Worm (Caenorhabditis elegans) whole organism, L4 larva: ENCODE results near the gene Y55F3AM.11.

Experiments used
- F37D6.2 ChIP-seq: sonication (generic microtip); optimal IDR thresholded peaks from 2 replicates; lab custom pipeline; 2016; ENCODE audit warnings: mild to moderate bottlenecking, missing genetic modification characterization, missing compliant biosample characterization
- R02D3.7 ChIP-seq: fragments of 150-350 bp; sonication (generic microtip); optimal IDR thresholded peaks from 3 replicates; lab custom pipeline; 2014; ENCODE audit warnings: missing biosample characterization, missing genetic modification characterization
- Y48G9A.11 ChIP-seq: fragments of 200-800 bp; sonication (Bioruptor generic); IDR thresholded peaks from 2 replicates; pipeline ENCODE4 v1.3.6; 2022; ENCODE audit warnings: missing genetic modification reagents, missing genetic modification characterization, missing compliant biosample characterization
- ZK546.5 ChIP-seq, 2 experiments: sonication (generic microtip); optimal IDR thresholded peaks; 2 replicates each; lab custom pipeline; 2017; ENCODE audit warnings: missing biosample characterization in 2 of 2, missing genetic modification characterization in 2 of 2
- ama-1 ChIP-seq: fragments of 150-350 bp; optimal IDR thresholded peaks from 2 replicates; lab custom pipeline; 2014; ENCODE audit warnings: inconsistent platforms, mixed read lengths
- arid-1 ChIP-seq: fragments of 200-800 bp; sonication (Bioruptor generic); conservative IDR thresholded peaks from 2 replicates; pipeline ENCODE4 v1.3.6; 2022; ENCODE audit warnings: missing genetic modification reagents, missing genetic modification characterization, missing compliant biosample characterization
- ceh-20 ChIP-seq: fragments of 200-800 bp; sonication (Bioruptor generic); IDR thresholded peaks from 2 replicates; pipeline ENCODE4 v1.3.6; 2022; ENCODE audit warnings: missing genetic modification reagents, missing genetic modification characterization, missing compliant biosample characterization
- ceh-32 ChIP-seq: sonication (generic microtip); optimal IDR thresholded peaks from 2 replicates; lab custom pipeline; 2016; ENCODE audit warnings: mild to moderate bottlenecking, missing genetic modification characterization, missing compliant biosample characterization; ENCODE audit not compliant: poor library complexity
- ceh-82 ChIP-seq: sonication (generic microtip); optimal IDR thresholded peaks from 2 replicates; lab custom pipeline; 2017; ENCODE audit warnings: missing biosample characterization, missing genetic modification characterization
- cey-2 ChIP-seq: sonication (generic microtip); optimal IDR thresholded peaks from 3 replicates; lab custom pipeline; 2017; ENCODE audit warnings: missing genetic modification characterization, mild to moderate bottlenecking, missing compliant biosample characterization, antibody characterized with exemption, borderline replicate concordance; ENCODE audit not compliant: insufficient read depth
- daf-12 ChIP-seq: fragments of 150-350 bp; optimal IDR thresholded peaks from 2 replicates; lab custom pipeline; 2014; ENCODE audit warnings: missing biosample characterization, missing genetic modification reagents, missing genetic modification characterization
- daf-8 ChIP-seq: fragments of 200-800 bp; sonication (Bioruptor generic); IDR thresholded peaks from 2 replicates; pipeline ENCODE4 v1.3.6; 2022; ENCODE audit warnings: missing genetic modification characterization, missing compliant biosample characterization
- fkh-10 ChIP-seq: fragments of 150-350 bp; optimal IDR thresholded peaks from 2 replicates; lab custom pipeline; 2014; ENCODE audit warnings: missing biosample characterization, missing genetic modification reagents, missing genetic modification characterization
- hif-1 ChIP-seq, 2 experiments: sonication (generic microtip); optimal IDR thresholded peaks; 2 replicates each; lab custom pipeline; 2016 to 2017; ENCODE audit warnings: missing compliant biosample characterization in 2 of 2, missing genetic modification characterization in 2 of 2, missing genetic modification reagents in 2 of 2, missing genotype in 2 of 2, mild to moderate bottlenecking in 1 of 2
- hlh-11 ChIP-seq: fragments of 200-800 bp; sonication (Bioruptor generic); optimal IDR thresholded peaks from 2 replicates; lab custom pipeline; 2018; ENCODE audit warnings: mild to moderate bottlenecking, missing genetic modification characterization, missing compliant biosample characterization
- lin-1 ChIP-seq: fragments of 200-800 bp; sonication (Bioruptor generic); IDR thresholded peaks from 2 replicates; pipeline ENCODE4 v1.3.6; 2022; ENCODE audit warnings: missing genetic modification reagents, missing genetic modification characterization, missing compliant biosample characterization
- lin-13 ChIP-seq: fragments of 150-350 bp; optimal IDR thresholded peaks from 2 replicates; lab custom pipeline; 2014; ENCODE audit warnings: missing biosample characterization, missing genetic modification reagents, missing genetic modification characterization
- lin-38 ChIP-seq: fragments of 200-800 bp; sonication (Bioruptor generic); IDR thresholded peaks from 2 replicates; pipeline ENCODE4 v1.3.6; 2022; ENCODE audit warnings: missing genetic modification reagents, missing genetic modification characterization, missing compliant biosample characterization
- lir-3 ChIP-seq: sonication (generic microtip); optimal IDR thresholded peaks from 2 replicates; lab custom pipeline; 2016; ENCODE audit warnings: mild to moderate bottlenecking, missing genetic modification characterization, missing compliant biosample characterization
- lsy-2 ChIP-seq, 2 experiments: fragments of 150-350 bp in 1 of 2; sonication (generic microtip) in 1 of 2; optimal IDR thresholded peaks; 2 replicates each; lab custom pipeline; 2014 to 2017; ENCODE audit warnings: missing biosample characterization in 2 of 2, missing genetic modification characterization in 2 of 2
- madf-5 ChIP-seq, 2 experiments: fragments of 200-800 bp; sonication (Bioruptor generic); IDR thresholded peaks; 2 replicates each; pipeline ENCODE4 v1.3.6; 2022; ENCODE audit warnings: missing compliant biosample characterization in 2 of 2, missing genetic modification characterization in 2 of 2
- mdl-1 ChIP-seq, 2 experiments: fragments of 150-350 bp in 1 of 2; sonication (generic microtip) in 1 of 2; optimal IDR thresholded peaks; 2 replicates each; lab custom pipeline; 2014 to 2017; ENCODE audit warnings: missing biosample characterization in 2 of 2, missing genetic modification characterization in 2 of 2
- mep-1 ChIP-seq: fragments of 150-350 bp; sonication (generic microtip); optimal IDR thresholded peaks from 3 replicates; lab custom pipeline; 2014; ENCODE audit warnings: missing biosample characterization, missing genetic modification characterization
- mes-2 ChIP-seq: sonication (generic microtip); optimal IDR thresholded peaks from 2 replicates; lab custom pipeline; 2016; ENCODE audit warnings: missing genotype, mild to moderate bottlenecking, missing genetic modification characterization, missing compliant biosample characterization; ENCODE audit not compliant: poor library complexity, severe bottlenecking
- mxl-2 ChIP-seq: fragments of 200-800 bp; sonication (Bioruptor generic); conservative IDR thresholded peaks from 2 replicates; pipeline ENCODE4 v1.3.6; 2022; ENCODE audit warnings: missing genetic modification reagents, missing genetic modification characterization, missing compliant biosample characterization
- nhr-111 ChIP-seq: fragments of 200-800 bp; sonication (Bioruptor generic); optimal IDR thresholded peaks from 2 replicates; lab custom pipeline; 2018; ENCODE audit warnings: mild to moderate bottlenecking, missing genetic modification characterization, missing compliant biosample characterization
- nhr-237 ChIP-seq: sonication (generic microtip); optimal IDR thresholded peaks from 2 replicates; lab custom pipeline; 2017; ENCODE audit warnings: missing biosample characterization, missing genetic modification characterization
- nhr-28 ChIP-seq: fragments of 150-350 bp; optimal IDR thresholded peaks from 2 replicates; lab custom pipeline; 2014; ENCODE audit warnings: missing biosample characterization, missing genetic modification characterization
- nhr-76 ChIP-seq: fragments of 150-350 bp; optimal IDR thresholded peaks from 2 replicates; lab custom pipeline; 2014; ENCODE audit warnings: missing biosample characterization, missing genetic modification characterization
- pha-4 ChIP-seq, 2 experiments: fragments of 150-350 bp in 1 of 2; fragments of 200-800 bp in 1 of 2; sonication (Bioruptor generic) in 1 of 2; IDR thresholded peaks in 1 of 2; optimal IDR thresholded peaks in 1 of 2; 2 replicates each; pipeline versions ENCODE4 v1.3.6 to Lab custom; 2014 to 2022; ENCODE audit warnings: missing genetic modification characterization in 2 of 2, missing genetic modification reagents in 2 of 2, missing biosample characterization in 1 of 2, missing compliant biosample characterization in 1 of 2
- snpc-1.2 ChIP-seq: fragments of 200-800 bp; sonication (Bioruptor generic); IDR thresholded peaks from 2 replicates; pipeline ENCODE4 v1.3.6; 2022; ENCODE audit warnings: missing genetic modification reagents, missing genetic modification characterization, missing compliant biosample characterization
- spr-1 ChIP-seq: sonication (generic microtip); optimal IDR thresholded peaks from 2 replicates; lab custom pipeline; 2016; ENCODE audit warnings: mild to moderate bottlenecking, missing genetic modification characterization, missing compliant biosample characterization
- tra-1 ChIP-seq: fragments of 200-800 bp; sonication (Bioruptor generic); IDR thresholded peaks from 2 replicates; pipeline ENCODE4 v1.3.6; 2022; ENCODE audit warnings: missing genetic modification reagents, missing genetic modification characterization, missing compliant biosample characterization
- unc-130 ChIP-seq: sonication (generic microtip); optimal IDR thresholded peaks from 2 replicates; lab custom pipeline; 2016; ENCODE audit warnings: missing genetic modification reagents, missing genetic modification characterization, missing compliant biosample characterization
- unc-62 ChIP-seq, 3 experiments: fragments of 150-350 bp in 1 of 3; sonication (generic microtip); optimal IDR thresholded peaks in 2 of 3; peaks in 1 of 3; 1 replicate in 1 of 3; 2 replicates in 2 of 3; lab custom pipeline; 2014 to 2017; ENCODE audit warnings: missing biosample characterization in 3 of 3, missing genetic modification characterization in 3 of 3, missing genetic modification reagents in 3 of 3, missing genotype in 1 of 3
- vab-7 ChIP-seq: fragments of 200-800 bp; sonication (Bioruptor generic); IDR thresholded peaks from 2 replicates; pipeline ENCODE4 v1.3.6; 2022; ENCODE audit warnings: missing genetic modification reagents, missing genetic modification characterization, missing compliant biosample characterization
- zfp-3 ChIP-seq: fragments of 200-800 bp; sonication (Bioruptor generic); conservative IDR thresholded peaks from 2 replicates; pipeline ENCODE4 v1.3.6; 2022; ENCODE audit warnings: missing genetic modification reagents, missing genetic modification characterization, missing compliant biosample characterization

Y55F3AM.11 gene

ce11 chrIV:1035108-1035507 is 9.1 kb downstream of the Y55F3AM.11 start (continued):
- TF ChIP-seq lin-1, result 0 out of 2 replicates have a peak, but pooled peaks have one; percentile 50
- TF ChIP-seq lin-13 (GFP tag; lab: Kevin White, UChicago), result no peak
- no peak for TF ChIP-seq snpc-1.2 (GFP tag; lab: Robert Waterston, UW)
- TF ChIP-seq lir-3 (tag; lab: Kevin White, UChicago), result no peak
- TF ChIP-seq unc-62 (GFP tag; optimal IDR thresholded peaks at IDR 0.05 in 1 of 2; lab: Kevin White, UChicago), result peak in 1 of 2 experiments; percentile 13
- no peak for TF ChIP-seq unc-62 (tag; optimal IDR thresholded peaks at IDR 0.05; lab: Kevin White, UChicago)
- TF ChIP-seq hlh-11 (tag; lab: Kevin White, UChicago), result peak; percentile 88
- TF ChIP-seq spr-1 (tag; lab: Kevin White, UChicago), result no peak
- peak in 1 of 2 experiments; percentile 42 for TF ChIP-seq mdl-1 (tag; optimal IDR thresholded peaks at IDR 0.05; lab: Kevin White, UChicago)
- no peak for TF ChIP-seq F37D6.2 (tag; lab: Kevin White, UChicago)
- 0 out of 2 replicates have a peak, but pooled peaks have one; percentile 16 for TF ChIP-seq tra-1
- TF ChIP-seq mes-2 (tag; lab: Kevin White, UChicago), result peak; percentile 38
- TF ChIP-seq ceh-20 (GFP tag; lab: Robert Waterston, UW), result no peak
- no peak for TF ChIP-seq vab-7
- peak; percentile 38 for TF ChIP-seq mep-1 (tag; lab: Kevin White, UChicago)
- no peak for TF ChIP-seq zfp-3
- no peak for TF ChIP-seq ceh-32 (tag; lab: Kevin White, UChicago)
- TF ChIP-seq fkh-10, result no peak
- TF ChIP-seq ama-1 (lab: Kevin White, UChicago), result no peak
- TF ChIP-seq lsy-2 (tag; optimal IDR thresholded peaks at IDR 0.05; lab: Kevin White, UChicago), result peak in 1 of 2 experiments; percentile 10
- peak; percentile 83 for TF ChIP-seq nhr-28
- TF ChIP-seq pha-4 (GFP tag; IDR thresholded peaks at IDR 0.05; lab: Robert Waterston, UW), result 0 out of 2 replicates have a peak, but pooled peaks have one; percentile 22
- no peak for TF ChIP-seq pha-4 (tag; optimal IDR thresholded peaks at IDR 0.05; lab: Kevin White, UChicago)
- TF ChIP-seq madf-5 (GFP tag; IDR thresholded peaks at IDR 0.05; lab: Robert Waterston, UW), result no peak
- no peak for TF ChIP-seq Y48G9A.11

- TF ChIP-seq mxl-2 (GFP tag; lab: Robert Waterston, UW), result no peak
- TF ChIP-seq ceh-20 (GFP tag; lab: Robert Waterston, UW), result no peak
- TF ChIP-seq nhr-76 (tag; lab: Kevin White, UChicago), result no peak
- no peak for TF ChIP-seq lsy-2 (tag; optimal IDR thresholded peaks at IDR 0.05; lab: Kevin White, UChicago)
- no peak for TF ChIP-seq R02D3.7
- no peak for TF ChIP-seq pha-4 (GFP tag; IDR thresholded peaks at IDR 0.05; lab: Robert Waterston, UW)
- no peak for TF ChIP-seq pha-4 (tag; optimal IDR thresholded peaks at IDR 0.05; lab: Kevin White, UChicago)
- TF ChIP-seq nhr-111 (GFP tag; lab: Kevin White, UChicago), result no peak
- TF ChIP-seq daf-12 (tag; lab: Kevin White, UChicago), result no peak
- no peak for TF ChIP-seq nhr-237
- no peak for TF ChIP-seq lin-38 (GFP tag; lab: Robert Waterston, UW)
- TF ChIP-seq ZK546.5 (tag; optimal IDR thresholded peaks at IDR 0.05; lab: Kevin White, UChicago), result no peak
- no peak for TF ChIP-seq hif-1 (tag; optimal IDR thresholded peaks at IDR 0.05; lab: Kevin White, UChicago)
- TF ChIP-seq ceh-82 (tag; lab: Kevin White, UChicago), result no peak
- no peak for TF ChIP-seq arid-1
- no peak for TF ChIP-seq cey-2 (tag; lab: Kevin White, UChicago)
- no peak for TF ChIP-seq unc-130 (GFP tag; lab: Kevin White, UChicago)
- TF ChIP-seq daf-8 (GFP tag; lab: Robert Waterston, UW), result no peak
Measured at ce11 chrIV:1029939-1030338, 14.2 kb downstream of the Y55F3AM.11 start, which contains the start of gene abhd-14. Gene abhd-14, minus strand, starts transcription at chrIV:1030039.
